Fruit fly (Drosophila melanogaster): ENCODE results near the gene GluRIIE.

The GluRIIE gene

DNA sequence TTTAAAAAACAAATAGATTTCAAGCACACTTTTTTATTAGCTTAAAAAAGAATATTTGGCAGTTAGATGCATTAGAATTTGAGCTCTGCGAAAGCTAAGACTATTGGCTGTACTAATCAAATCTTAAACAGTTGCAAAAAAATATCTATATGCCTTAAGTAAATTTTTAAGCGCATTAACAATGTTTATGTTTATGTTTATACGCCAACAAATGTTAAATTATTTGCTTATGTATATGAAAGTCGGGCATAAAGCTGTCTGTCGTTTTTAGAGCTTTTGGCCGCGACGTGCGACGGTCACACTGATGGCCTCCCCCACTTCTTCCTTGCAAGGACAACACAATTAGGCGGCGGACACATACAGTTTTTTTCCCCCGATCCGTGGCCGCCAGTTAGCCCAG is 30.9 kb downstream of the GluRIIE start, which contains the start of gene CG5466:
Gene CG5466, plus strand, starts transcription at position 301 of the 400 bp plus-strand sequence.
- TF ChIP-seq CTCF (optimal IDR thresholded peaks at IDR 0.05), result no peak
- no peak for TF ChIP-seq CG8478 (optimal IDR thresholded peaks at IDR 0.05)

DNA sequence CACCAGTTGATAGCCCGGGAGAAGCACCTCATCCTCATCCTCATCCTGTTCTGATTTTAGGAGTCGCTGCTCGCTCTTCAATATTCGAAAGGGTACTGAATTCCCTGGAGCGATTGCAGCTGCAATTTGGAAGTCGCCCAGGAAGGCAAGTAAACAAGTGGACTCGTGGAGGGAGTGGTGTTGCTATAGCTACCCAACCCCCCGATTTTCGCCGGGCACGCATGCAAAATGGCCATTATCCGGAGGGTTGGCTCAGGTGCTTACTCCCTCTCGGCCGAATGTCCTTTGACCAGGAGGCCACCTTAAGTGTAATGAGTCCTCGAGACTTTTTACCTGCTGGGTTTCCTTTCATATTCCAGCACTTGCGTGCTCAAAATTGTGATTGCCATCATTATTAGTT is 31.7 kb downstream of the GluRIIE start, which contains the start of gene CG15923:
Gene CG15923, minus strand, starts transcription at position 101 of the 400 bp plus-strand sequence.
- no peak for TF ChIP-seq CG8478 (optimal IDR thresholded peaks at IDR 0.05)
- no peak for TF ChIP-seq CTCF (optimal IDR thresholded peaks at IDR 0.05)

DNA sequence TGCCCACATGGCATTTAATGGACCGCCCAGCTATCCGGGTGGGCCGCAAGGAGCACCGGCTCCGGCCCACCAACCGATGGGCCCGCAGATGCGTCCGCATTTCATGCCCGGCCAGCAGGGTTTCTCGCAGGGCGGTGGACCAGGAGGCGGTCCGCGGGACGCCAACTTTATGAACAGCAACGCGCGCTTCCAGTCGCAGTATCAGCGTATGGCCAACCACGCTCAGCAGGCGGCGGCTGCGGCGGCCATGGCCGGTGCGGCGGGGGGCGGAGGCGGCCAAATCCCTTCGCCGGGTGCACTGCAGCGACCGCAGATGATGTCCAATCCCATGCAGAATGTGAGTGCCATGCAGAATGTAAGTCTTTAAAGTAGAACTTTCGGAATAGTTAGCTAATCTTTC is 40.3 kb downstream of the GluRIIE start:
- TF ChIP-seq CG8478 (optimal IDR thresholded peaks at IDR 0.05) (no peak), CTCF (optimal IDR thresholded peaks at IDR 0.05) (no peak)

DNA sequence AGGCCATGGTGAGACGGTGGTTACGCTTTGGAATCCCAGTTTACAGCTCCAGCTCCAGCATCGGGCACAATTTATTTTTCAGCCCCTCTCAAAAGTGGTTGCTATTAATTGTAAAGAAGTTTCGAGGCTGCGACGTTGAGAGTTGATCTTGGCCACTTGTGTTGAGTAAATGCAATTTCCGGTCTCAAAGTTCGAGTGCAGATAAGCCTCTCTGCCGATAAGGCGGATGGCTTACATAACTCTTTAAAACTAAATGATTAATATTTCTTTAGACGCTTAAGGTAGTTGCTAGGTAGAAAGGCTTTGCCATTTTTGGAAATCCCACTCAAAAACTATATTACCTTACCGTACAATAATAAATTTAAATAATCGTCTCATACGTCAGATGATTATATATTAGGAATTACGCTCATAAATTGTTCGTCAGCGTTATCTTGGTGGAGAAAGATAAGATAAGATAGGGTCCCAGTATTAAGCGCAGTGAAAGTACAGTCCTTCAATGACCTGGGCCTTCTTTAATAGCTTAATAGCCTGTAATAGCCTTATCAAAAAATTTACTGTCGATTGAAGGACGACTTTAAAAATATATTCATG is 42.9 kb downstream of the GluRIIE start:
- no peak for TF ChIP-seq CTCF (optimal IDR thresholded peaks at IDR 0.05)
- TF ChIP-seq CG8478 (optimal IDR thresholded peaks at IDR 0.05), result no peak

DNA sequence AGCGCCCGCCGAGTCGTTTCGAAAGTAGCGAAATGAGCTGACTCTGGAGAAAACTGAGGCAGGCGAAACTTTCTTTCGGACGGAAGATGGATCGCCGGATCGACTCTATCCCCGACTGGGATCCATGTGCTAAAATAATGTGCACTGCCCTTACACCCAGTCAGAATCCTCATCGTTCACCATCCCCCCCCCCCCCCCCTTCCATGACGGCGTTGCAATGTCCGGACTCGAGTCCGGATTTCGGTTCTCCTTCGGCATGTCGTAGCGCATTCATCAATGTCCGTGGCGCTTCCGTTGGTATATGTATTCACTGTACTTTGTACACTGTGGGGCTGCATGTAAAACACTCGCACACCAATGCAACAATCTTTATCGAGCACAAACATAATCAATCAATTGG is 43.4 kb downstream of the GluRIIE start:
- TF ChIP-seq CTCF (optimal IDR thresholded peaks at IDR 0.05) (no peak), CG8478 (optimal IDR thresholded peaks at IDR 0.05) (no peak)

DNA sequence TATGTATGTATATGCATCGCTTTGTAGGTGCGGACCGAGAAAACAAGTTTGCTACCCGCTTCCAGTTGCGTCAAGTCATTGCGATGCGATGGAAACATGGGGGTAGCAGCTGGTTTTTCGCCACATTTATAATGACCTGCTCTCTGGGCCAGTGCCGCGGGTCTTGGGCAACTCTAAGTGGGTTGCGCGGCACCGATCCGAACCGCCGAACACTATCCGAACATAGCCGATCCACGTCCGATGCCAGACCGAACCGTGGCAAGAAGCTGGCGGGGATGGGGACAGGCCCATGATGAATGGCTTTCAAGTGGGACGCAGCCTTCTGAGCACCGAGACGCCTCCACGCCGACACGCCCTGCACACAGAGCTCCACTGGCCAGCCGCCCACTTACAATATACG is 44.4 kb downstream of the GluRIIE start:
- TF ChIP-seq CG8478 (optimal IDR thresholded peaks at IDR 0.05) (no peak), CTCF (optimal IDR thresholded peaks at IDR 0.05) (no peak)

DNA sequence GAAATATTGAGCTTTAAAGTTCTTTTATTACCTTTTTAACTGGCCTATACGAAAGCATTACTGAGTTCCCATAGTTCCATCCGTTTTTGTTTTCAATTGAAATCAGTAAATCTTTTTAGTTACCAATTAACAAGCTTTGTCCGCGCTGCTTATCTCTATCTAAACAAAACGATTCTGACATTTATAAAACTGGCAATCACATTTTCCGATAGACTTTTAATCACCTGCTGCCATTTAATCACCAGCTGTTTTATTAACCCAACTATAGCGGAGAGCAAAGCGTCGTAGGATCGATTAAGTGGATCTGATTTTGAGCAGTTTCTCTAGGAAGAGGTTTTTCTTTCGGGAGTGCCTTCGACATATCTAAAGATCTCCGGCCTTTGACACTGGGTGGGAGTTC is 45.9 kb downstream of the GluRIIE start:
- no peak for TF ChIP-seq CTCF (optimal IDR thresholded peaks at IDR 0.05)
- TF ChIP-seq CG8478 (optimal IDR thresholded peaks at IDR 0.05), result no peak

DNA sequence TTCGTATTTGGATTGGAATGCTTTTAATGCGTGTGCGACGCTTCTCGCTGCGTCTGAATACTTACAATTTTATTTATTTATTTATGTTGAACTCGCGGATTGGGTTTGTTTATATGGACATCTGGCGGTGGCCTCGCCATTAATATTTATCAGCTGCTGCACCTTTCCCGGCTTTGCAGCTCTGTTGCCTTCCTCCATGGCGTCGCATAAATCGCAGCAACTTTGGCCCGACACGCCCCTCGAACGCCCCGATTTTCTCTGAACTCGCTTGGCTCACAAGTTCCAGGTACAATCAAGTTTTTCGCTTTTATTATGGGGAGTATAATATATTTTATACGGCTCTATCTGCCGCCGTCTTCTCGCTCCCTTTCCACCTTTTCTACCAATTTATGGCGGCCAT is 48.4 kb downstream of the GluRIIE start:
- TF ChIP-seq CTCF (optimal IDR thresholded peaks at IDR 0.05) (no peak), CG8478 (optimal IDR thresholded peaks at IDR 0.05) (no peak)

DNA sequence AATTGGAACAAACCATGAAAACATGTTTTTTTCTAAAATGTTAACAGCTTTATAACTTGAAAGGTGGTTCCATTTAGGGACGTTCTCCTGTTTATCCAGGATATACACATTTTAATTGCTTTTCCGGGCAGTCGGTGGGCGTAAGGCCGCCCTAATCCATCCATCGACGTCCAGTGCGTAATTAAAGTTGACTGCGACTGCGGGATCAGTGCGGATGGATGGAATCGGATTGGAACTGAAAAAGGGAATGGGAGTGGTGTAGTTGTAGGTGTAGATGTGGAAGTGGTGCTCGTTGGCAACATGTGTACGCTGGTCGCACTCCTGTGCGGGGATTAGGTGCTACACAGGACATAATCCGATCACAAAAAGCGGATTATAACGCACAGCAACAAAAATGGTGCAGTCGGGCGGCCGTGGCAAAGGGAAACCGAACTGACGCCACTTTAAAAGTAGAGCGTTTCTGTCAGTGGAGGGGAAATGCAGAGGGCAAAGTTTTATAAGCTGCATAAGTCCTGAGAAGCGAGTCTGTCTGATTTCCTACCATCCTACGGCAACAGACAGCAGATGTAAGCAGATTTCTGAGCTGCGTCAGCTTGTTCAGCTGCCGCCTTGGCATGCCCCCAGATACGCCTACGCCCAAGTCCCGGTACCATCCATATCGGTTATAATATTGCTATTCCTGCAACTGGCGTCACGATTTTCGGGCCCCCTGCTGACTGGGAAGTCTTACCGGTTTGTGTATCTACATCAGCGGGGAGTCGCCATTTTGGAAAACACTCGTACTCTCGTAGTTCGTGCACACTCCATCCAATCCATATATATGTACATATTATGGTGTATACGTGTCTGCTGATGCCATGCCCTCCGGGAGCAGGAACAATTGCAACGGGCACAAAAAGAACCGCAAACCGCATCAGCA is 50.9 kb downstream of the GluRIIE start:
- no peak for TF ChIP-seq CTCF (optimal IDR thresholded peaks at IDR 0.05)
- no peak for TF ChIP-seq CG8478 (optimal IDR thresholded peaks at IDR 0.05)

DNA sequence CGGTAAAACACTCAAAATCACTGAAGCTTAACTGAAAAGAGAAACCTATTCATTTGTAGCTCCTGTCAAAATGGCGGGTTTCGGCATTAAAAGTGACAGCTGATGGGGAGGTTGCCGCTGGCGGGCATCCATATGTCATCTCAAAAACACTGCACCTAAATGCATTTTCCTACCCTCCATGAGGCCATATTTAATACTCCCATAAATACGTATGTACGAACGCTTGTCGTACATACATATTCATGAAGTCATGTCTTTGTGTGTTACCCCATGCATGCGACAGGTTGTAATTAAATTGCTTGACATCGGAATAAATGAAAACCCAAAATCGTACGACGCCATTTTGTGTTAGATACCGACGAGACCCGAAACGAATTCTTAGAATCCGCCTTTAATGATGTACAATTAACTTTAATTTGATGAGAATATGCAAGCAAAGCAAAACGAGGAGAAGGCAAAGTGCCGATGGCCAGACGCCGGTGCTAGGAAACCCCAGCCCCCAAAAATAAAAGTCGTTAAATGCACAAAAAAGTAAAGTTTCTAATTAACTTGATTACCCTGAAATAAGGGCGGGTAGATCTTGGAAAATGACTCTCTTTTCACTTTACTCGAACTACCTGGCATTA is 52.1 kb downstream of the GluRIIE start:
- TF ChIP-seq CTCF (optimal IDR thresholded peaks at IDR 0.05), result no peak
- TF ChIP-seq CG8478 (optimal IDR thresholded peaks at IDR 0.05), result no peak

DNA sequence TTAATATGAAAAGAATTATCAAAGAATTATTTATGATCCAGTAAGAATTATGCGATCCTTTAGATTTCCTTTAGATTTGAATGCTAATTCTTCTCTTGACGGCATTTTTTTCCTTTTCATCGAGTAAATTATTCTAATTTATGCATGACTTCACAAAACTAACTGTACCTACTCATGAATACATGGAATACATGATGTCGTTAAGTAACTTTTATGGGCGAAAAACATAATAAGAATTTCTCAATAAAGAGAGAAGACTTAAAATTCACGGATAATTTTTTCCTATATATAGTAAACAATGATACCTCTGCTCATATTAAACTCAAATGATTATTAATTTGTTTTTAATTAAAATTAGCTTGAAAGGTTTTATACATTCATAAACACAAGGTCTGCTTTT is 52.6 kb downstream of the GluRIIE start:
- TF ChIP-seq CTCF (optimal IDR thresholded peaks at IDR 0.05) (no peak), CG8478 (optimal IDR thresholded peaks at IDR 0.05) (no peak)

DNA sequence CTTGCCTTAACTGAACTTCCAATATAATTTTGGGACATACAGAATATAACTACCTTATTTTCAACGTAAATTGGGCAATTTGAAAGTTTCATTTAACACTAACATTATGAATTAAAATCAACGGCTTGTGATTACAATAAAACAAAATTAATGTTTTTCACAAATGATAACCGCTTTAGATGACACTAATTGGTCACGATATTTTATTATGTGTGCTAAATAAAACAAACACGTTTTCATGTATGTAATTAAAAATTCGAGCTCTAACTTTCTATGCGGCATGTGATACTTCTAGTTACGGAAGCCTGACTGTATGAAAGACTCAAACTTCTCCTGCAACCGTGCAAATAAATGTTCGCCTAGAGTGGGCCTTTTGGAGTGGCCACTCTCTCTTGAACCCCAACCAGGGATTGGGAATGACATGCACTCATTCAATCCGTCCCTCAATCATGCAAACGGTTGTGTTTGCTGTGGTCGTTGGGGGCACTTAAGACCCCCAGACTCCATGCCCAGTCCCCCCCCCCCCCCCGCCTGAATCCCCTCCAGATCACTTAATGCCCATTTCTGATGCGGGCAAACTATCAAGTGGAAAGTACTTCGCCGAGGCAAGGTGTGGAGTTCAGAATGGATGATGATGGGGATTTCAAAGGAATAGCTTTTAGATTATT is 53.2 kb downstream of the GluRIIE start:
- no peak for TF ChIP-seq CG8478 (optimal IDR thresholded peaks at IDR 0.05)
- no peak for TF ChIP-seq CTCF (optimal IDR thresholded peaks at IDR 0.05)

DNA sequence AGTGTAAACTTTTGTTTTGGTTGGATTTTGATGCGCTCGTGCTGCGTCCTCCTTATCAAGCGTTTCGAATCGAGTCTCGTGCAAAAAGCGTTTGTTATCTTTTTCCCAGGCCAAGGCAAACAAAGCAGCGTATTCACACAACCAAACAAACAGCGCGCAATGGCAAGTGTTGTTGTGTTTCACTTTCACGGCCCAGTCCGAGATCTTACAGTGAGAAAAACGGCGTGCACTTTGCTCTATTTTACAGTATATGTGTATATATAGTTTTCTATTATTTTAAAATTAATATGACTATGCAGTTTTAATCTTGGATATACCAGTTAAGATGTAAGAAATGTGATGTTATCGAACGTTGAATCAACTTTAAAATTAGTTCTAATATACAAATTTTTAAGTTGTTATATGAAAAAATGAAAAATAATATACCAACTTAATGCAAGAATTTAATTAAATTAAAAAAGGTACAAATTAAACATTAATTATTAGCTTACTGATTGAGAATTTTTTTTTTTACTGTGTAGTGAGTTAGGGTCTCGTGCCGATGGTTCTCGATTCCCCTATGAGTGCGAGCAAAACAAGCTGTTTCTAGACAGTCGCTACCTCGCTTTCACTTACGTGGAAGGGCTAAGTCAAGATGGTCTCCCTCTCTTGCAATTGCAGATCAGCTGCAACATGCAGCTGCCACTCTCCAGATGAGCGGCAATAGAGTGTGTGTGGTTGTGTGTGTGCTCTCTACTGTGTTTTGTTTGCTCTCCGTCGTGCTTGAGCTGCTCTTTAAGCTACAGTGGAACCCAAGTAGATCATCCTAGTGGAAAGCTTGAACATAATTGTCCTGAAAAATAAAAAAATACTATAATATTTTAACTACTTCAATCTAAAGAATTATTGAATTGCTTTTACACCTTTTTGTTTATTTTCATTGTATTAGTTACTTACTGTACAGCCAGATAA is 54.0 kb downstream of the GluRIIE start:
- no peak for TF ChIP-seq CTCF (optimal IDR thresholded peaks at IDR 0.05)
- TF ChIP-seq CG8478 (optimal IDR thresholded peaks at IDR 0.05), result no peak

Data from S2 (cell line).